Fruit fly (Drosophila melanogaster) whole organism, prepupa: Measurements from ENCODE around the gene Btk.

Experiments used
- Blimp-1 ChIP-seq: fragments of 200-800 bp; sonication (Bioruptor generic); optimal IDR thresholded peaks from 3 replicates; lab custom pipeline; 2017; ENCODE audit warnings: missing biosample characterization, missing genetic modification characterization, mild to moderate bottlenecking, moderate library complexity, missing genetic modification reagents
- CG10669 ChIP-seq: fragments of 200-800 bp; sonication (Bioruptor generic); optimal IDR thresholded peaks from 3 replicates; lab custom pipeline; 2018; ENCODE audit warnings: missing biosample characterization, mild to moderate bottlenecking, missing genetic modification characterization, moderate library complexity
- CG11294 ChIP-seq: fragments of 200-800 bp; sonication (Bioruptor generic); IDR thresholded peaks from 2 replicates; pipeline ENCODE4 v1.3.6; 2022; ENCODE audit warnings: missing biosample characterization, missing genetic modification characterization
- CG11762 ChIP-seq: fragments of 200-800 bp; sonication (Bioruptor generic); optimal IDR thresholded peaks from 3 replicates; lab custom pipeline; 2016; ENCODE audit warnings: missing biosample characterization, missing genetic modification characterization; ENCODE audit not compliant: insufficient read depth
- CG11902 ChIP-seq: fragments of 200-800 bp; sonication (Bioruptor generic); optimal IDR thresholded peaks from 3 replicates; lab custom pipeline; 2016; ENCODE audit warnings: missing biosample characterization, missing genetic modification characterization
- CG15336 ChIP-seq: fragments of 200-800 bp; sonication (Bioruptor generic); IDR thresholded peaks from 2 replicates; pipeline ENCODE4 v1.3.6; 2022; ENCODE audit warnings: missing biosample characterization, missing genetic modification characterization
- CG16779 ChIP-seq: fragments of 200-800 bp; sonication (Bioruptor generic); optimal IDR thresholded peaks from 3 replicates; lab custom pipeline; 2017; ENCODE audit warnings: missing biosample characterization, mild to moderate bottlenecking, missing genetic modification characterization
- CG3032 ChIP-seq: fragments of 200-800 bp; optimal IDR thresholded peaks from 2 replicates; lab custom pipeline; 2019; ENCODE audit warnings: missing biosample characterization, mild to moderate bottlenecking, missing genetic modification characterization, moderate library complexity
- CG34406 ChIP-seq: fragments of 200-800 bp; sonication (Bioruptor generic); optimal IDR thresholded peaks from 3 replicates; lab custom pipeline; 2016; ENCODE audit warnings: missing biosample characterization, missing genetic modification characterization
- CG3919 ChIP-seq: fragments of 200-800 bp; sonication (Bioruptor generic); optimal IDR thresholded peaks from 3 replicates; lab custom pipeline; 2016; ENCODE audit warnings: missing biosample characterization, missing genetic modification characterization
- CG4318 ChIP-seq: fragments of 200-800 bp; sonication (Bioruptor generic); optimal IDR thresholded peaks from 3 replicates; lab custom pipeline; 2017; ENCODE audit warnings: missing biosample characterization, mild to moderate bottlenecking, missing genetic modification characterization
- CG6163 ChIP-seq: fragments of 200-800 bp; sonication (Bioruptor generic); IDR thresholded peaks from 3 replicates; pipeline ENCODE4 v1.3.6; 2022; ENCODE audit warnings: missing biosample characterization, missing genetic modification characterization
- CG6854 ChIP-seq: fragments of 200-800 bp; sonication (Bioruptor generic); optimal IDR thresholded peaks from 2 replicates; lab custom pipeline; 2017; ENCODE audit warnings: missing biosample characterization, mild to moderate bottlenecking, missing genetic modification characterization
- CG7368 ChIP-seq: fragments of 200-800 bp; sonication (Bioruptor generic); optimal IDR thresholded peaks from 3 replicates; lab custom pipeline; 2016; ENCODE audit warnings: missing biosample characterization, missing genetic modification characterization
- CG8119 ChIP-seq: fragments of 200-800 bp; sonication (Bioruptor generic); IDR thresholded peaks from 3 replicates; pipeline ENCODE4 v1.3.6; 2022; ENCODE audit warnings: missing biosample characterization, missing genetic modification characterization
- CG8632 ChIP-seq: fragments of 200-800 bp; sonication (Bioruptor generic); optimal IDR thresholded peaks from 3 replicates; lab custom pipeline; 2016; ENCODE audit warnings: missing biosample characterization, missing genetic modification characterization
- Eip93F ChIP-seq: fragments of 200-800 bp; sonication (Bioruptor generic); optimal IDR thresholded peaks from 2 replicates; lab custom pipeline; 2016; ENCODE audit warnings: missing biosample characterization, mild to moderate bottlenecking, missing genetic modification characterization
- Ets96B ChIP-seq: fragments of 200-800 bp; optimal IDR thresholded peaks from 2 replicates; lab custom pipeline; 2019; ENCODE audit warnings: missing biosample characterization, mild to moderate bottlenecking, missing genetic modification characterization, moderate library complexity
- Hr38 ChIP-seq: sonication (Bioruptor generic); optimal IDR thresholded peaks from 2 replicates; lab custom pipeline; 2016; ENCODE audit warnings: missing biosample characterization, missing genetic modification characterization
- Hr39 ChIP-seq: fragments of 200-800 bp; sonication (Bioruptor generic); optimal IDR thresholded peaks from 2 replicates; lab custom pipeline; 2016; ENCODE audit warnings: missing biosample characterization, missing genetic modification characterization
- Hr4 ChIP-seq: fragments of 200-800 bp; sonication (Bioruptor generic); optimal IDR thresholded peaks from 3 replicates; lab custom pipeline; 2016; ENCODE audit warnings: missing biosample characterization, missing genetic modification characterization
- Lpt ChIP-seq: fragments of 200-800 bp; sonication (Bioruptor generic); optimal IDR thresholded peaks from 3 replicates; lab custom pipeline; 2016; ENCODE audit warnings: missing biosample characterization, missing genetic modification characterization
- Met ChIP-seq: fragments of 200-800 bp; sonication (Bioruptor generic); optimal IDR thresholded peaks from 3 replicates; lab custom pipeline; 2016; ENCODE audit warnings: missing biosample characterization, missing genetic modification characterization
- OdsH ChIP-seq: fragments of 200-800 bp; sonication (Bioruptor generic); optimal IDR thresholded peaks from 3 replicates; lab custom pipeline; 2016; ENCODE audit warnings: missing biosample characterization, missing genetic modification characterization
- Smox ChIP-seq: fragments of 200-800 bp; sonication (Bioruptor generic); optimal IDR thresholded peaks from 3 replicates; lab custom pipeline; 2016; ENCODE audit warnings: missing biosample characterization, missing genetic modification characterization
- Sox14 ChIP-seq: fragments of 200-800 bp; sonication (Bioruptor generic); optimal IDR thresholded peaks from 3 replicates; lab custom pipeline; 2016; ENCODE audit warnings: missing biosample characterization, missing genetic modification characterization
- Sox15 ChIP-seq: fragments of 200-800 bp; sonication (Bioruptor generic); optimal IDR thresholded peaks from 3 replicates; lab custom pipeline; 2016; ENCODE audit warnings: missing biosample characterization, missing genetic modification characterization
- achi ChIP-seq: fragments of 200-800 bp; sonication (Bioruptor generic); optimal IDR thresholded peaks from 3 replicates; lab custom pipeline; 2016; ENCODE audit warnings: missing biosample characterization, missing genetic modification characterization
- acj6 ChIP-seq: fragments of 200-800 bp; sonication (Bioruptor generic); optimal IDR thresholded peaks from 3 replicates; lab custom pipeline; 2016; ENCODE audit warnings: missing biosample characterization, missing genetic modification characterization
- cyc ChIP-seq: fragments of 200-800 bp; sonication (Bioruptor generic); optimal IDR thresholded peaks from 3 replicates; lab custom pipeline; 2016; ENCODE audit warnings: missing biosample characterization, missing genetic modification characterization
- dac ChIP-seq: fragments of 200-800 bp; sonication (Bioruptor generic); optimal IDR thresholded peaks from 2 replicates; lab custom pipeline; 2017; ENCODE audit warnings: missing biosample characterization, mild to moderate bottlenecking, missing genetic modification characterization
- dsx ChIP-seq: fragments of 200-800 bp; optimal IDR thresholded peaks from 3 replicates; lab custom pipeline; 2019; ENCODE audit warnings: missing biosample characterization, mild to moderate bottlenecking, missing genetic modification characterization, moderate library complexity; ENCODE audit not compliant: poor library complexity, severe bottlenecking
- eg ChIP-seq: fragments of 200-800 bp; sonication (Bioruptor generic); IDR thresholded peaks from 3 replicates; pipeline ENCODE4 v1.3.6; 2022; ENCODE audit warnings: missing biosample characterization, missing genetic modification characterization
- esn ChIP-seq: fragments of 200-800 bp; sonication (Bioruptor generic); optimal IDR thresholded peaks from 2 replicates; lab custom pipeline; 2016; ENCODE audit warnings: missing biosample characterization, mild to moderate bottlenecking, missing genetic modification characterization, moderate library complexity
- fd59A ChIP-seq: fragments of 200-800 bp; sonication (Bioruptor generic); optimal IDR thresholded peaks from 2 replicates; lab custom pipeline; 2017; ENCODE audit warnings: missing biosample characterization, mild to moderate bottlenecking, missing genetic modification characterization, missing genetic modification reagents
- fkh ChIP-seq: fragments of 200-800 bp; sonication (Bioruptor generic); optimal IDR thresholded peaks from 3 replicates; lab custom pipeline; 2017; ENCODE audit warnings: missing biosample characterization, mild to moderate bottlenecking, missing genetic modification characterization, moderate library complexity
- spab ChIP-seq: fragments of 200-800 bp; sonication (Bioruptor generic); optimal IDR thresholded peaks from 2 replicates; lab custom pipeline; 2017; ENCODE audit warnings: missing biosample characterization, mild to moderate bottlenecking, missing genetic modification characterization, missing genetic modification reagents
- svp ChIP-seq: fragments of 200-800 bp; sonication (Bioruptor generic); peaks from one replicate; lab custom pipeline; 2016; ENCODE audit warnings: missing biosample characterization, missing genetic modification characterization

Btk gene

dm6 chr2L:8220393-8220934 lies 80.4 kb downstream of the Btk start, which contains the start of gene Snx6:
Snx6 (minus strand) TSS chr2L:8220741.
- TF ChIP-seq spab (GFP tag; lab: Kevin White, UChicago) = no peak
- TF ChIP-seq dac (GFP tag; lab: Kevin White, UChicago) = no peak
- TF ChIP-seq CG11294 (GFP tag; lab: Robert Waterston, UW) = no peak
- peak; percentile 58 for TF ChIP-seq Sox14
- peak; percentile 16 for TF ChIP-seq esn (GFP tag; lab: Kevin White, UChicago)
- TF ChIP-seq Eip93F = no peak
- TF ChIP-seq Ets96B (tag; lab: Kevin White, UChicago) = no peak
- TF ChIP-seq Hr4 (GFP tag; lab: Kevin White, UChicago) = no peak
- no peak for TF ChIP-seq Lpt (GFP tag; lab: Kevin White, UChicago)
- TF ChIP-seq fd59A (GFP tag; lab: Kevin White, UChicago) = no peak
- no peak for TF ChIP-seq OdsH (GFP tag; lab: Kevin White, UChicago)
- TF ChIP-seq CG7368 = no peak
- TF ChIP-seq svp (GFP tag; lab: Kevin White, UChicago) = no peak

- TF ChIP-seq CG6163 (no peak), achi (GFP tag; lab: Kevin White, UChicago) (no peak), Met (GFP tag; lab: Kevin White, UChicago) (no peak), CG11762 (GFP tag; lab: Kevin White, UChicago) (no peak), CG6854 (GFP tag; lab: Kevin White, UChicago) (no peak)
- TF ChIP-seq, all 60 proteins: peak for 0
Measured at dm6 chr2L:8217917-8218316, 83.0 kb downstream of the Btk start, which contains the start of gene CG8292. CG8292 (minus strand) TSS chr2L:8218017.

DNA sequence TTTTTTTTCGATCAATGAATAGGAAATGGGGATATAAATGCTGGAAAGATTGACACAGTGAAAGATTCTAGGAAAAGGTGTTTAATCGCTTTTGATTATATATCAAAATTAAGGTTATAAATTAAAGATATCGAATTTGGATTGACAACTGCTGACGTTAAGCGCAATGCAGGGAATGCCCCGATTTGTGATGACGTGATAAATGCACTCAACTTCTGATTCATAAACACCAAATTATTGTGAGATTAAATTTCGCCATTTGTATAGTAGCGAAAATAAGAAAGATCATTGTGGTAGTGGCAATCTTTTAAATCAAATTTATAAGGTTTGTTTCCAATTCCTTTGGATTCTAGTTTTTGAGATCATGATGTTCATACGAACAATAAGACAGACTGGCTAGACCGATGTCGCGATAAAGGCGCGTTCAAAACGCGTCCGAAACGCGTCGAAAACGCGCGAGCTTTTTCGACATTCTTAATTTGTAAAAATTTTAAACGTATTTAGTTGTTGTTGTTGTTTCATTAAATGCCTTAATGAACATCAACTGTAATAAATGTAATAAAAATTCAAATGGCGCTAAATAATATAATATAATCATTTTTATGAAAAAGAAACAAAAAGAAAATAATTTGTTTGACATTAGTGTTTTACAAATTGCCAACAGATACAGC lies 85.5 kb downstream of the Btk start, which contains the start of gene CG8349:
TSS of gene CG8349 (plus strand) at position 657 of the 671 bp plus-strand sequence.
- TF ChIP-seq svp (GFP tag; lab: Kevin White, UChicago) (no peak), Hr38 (no peak), CG4318 (no peak), CG16779 (tag; lab: Kevin White, UChicago) (no peak), CG6854 (GFP tag; lab: Kevin White, UChicago) (no peak), fkh (no peak)
- TF ChIP-seq, all 60 proteins: peak for 0

dm6 chr2L:8213987-8214386 lies 86.9 kb downstream of the Btk start, which contains the start of gene CG8353:
CG8353 (plus strand) TSS chr2L:8214045.
- TF ChIP-seq Lpt (GFP tag; lab: Kevin White, UChicago) (no peak), Met (GFP tag; lab: Kevin White, UChicago) (no peak), fkh (peak; percentile 67), acj6 (GFP tag; lab: Kevin White, UChicago) (no peak), Hr4 (GFP tag; lab: Kevin White, UChicago) (no peak), CG11294 (GFP tag; lab: Robert Waterston, UW) (no peak), Eip93F (no peak), CG15336 (GFP tag; lab: Robert Waterston, UW) (0 out of 2 replicates have a peak, but pooled peaks have one; percentile 21), CG11902 (GFP tag; lab: Kevin White, UChicago) (no peak), Blimp-1 (GFP tag; lab: Kevin White, UChicago) (no peak), CG10669 (GFP tag; lab: Kevin White, UChicago) (no peak), CG8119 (no peak)

- peak; percentile 97 for TF ChIP-seq dsx (GFP tag; lab: Kevin White, UChicago)
- peak; percentile 97 for TF ChIP-seq Hr38
- peak; percentile 99 for TF ChIP-seq CG11902 (GFP tag; lab: Kevin White, UChicago)
- peak; percentile 96 for TF ChIP-seq Blimp-1 (GFP tag; lab: Kevin White, UChicago)
- peak; percentile 100 for TF ChIP-seq Hr4 (GFP tag; lab: Kevin White, UChicago)
- peak; percentile 99 for TF ChIP-seq CG3032 (tag; lab: Kevin White, UChicago)
- peak; percentile 99 for TF ChIP-seq Eip93F
- peak; percentile 99 for TF ChIP-seq cyc (GFP tag; lab: Kevin White, UChicago)
- TF ChIP-seq esn (GFP tag; lab: Kevin White, UChicago) = peak; percentile 100
- TF ChIP-seq CG11294 (GFP tag; lab: Robert Waterston, UW) = peak; percentile 99
- TF ChIP-seq spab (GFP tag; lab: Kevin White, UChicago) = peak; percentile 99
- peak; percentile 99 for TF ChIP-seq Sox15 (GFP tag; lab: Kevin White, UChicago)
- peak; percentile 100 for TF ChIP-seq OdsH (GFP tag; lab: Kevin White, UChicago)
- peak; percentile 99 for TF ChIP-seq Smox (GFP tag; lab: Kevin White, UChicago)
- peak; percentile 99 for TF ChIP-seq fd59A (GFP tag; lab: Kevin White, UChicago)
- peak; percentile 100 for TF ChIP-seq Hr39 (GFP tag; lab: Kevin White, UChicago)
- peak; percentile 99 for TF ChIP-seq eg
- peak; percentile 99 for TF ChIP-seq CG8632
- peak; percentile 100 for TF ChIP-seq CG6163
- TF ChIP-seq Ets96B (tag; lab: Kevin White, UChicago) = peak; percentile 99
- peak; percentile 100 for TF ChIP-seq CG3919 (GFP tag; lab: Kevin White, UChicago)
- peak; percentile 99 for TF ChIP-seq CG34406
Measured at dm6 chr2L:8212666-8213270, 88.1 kb downstream of the Btk start, which contains the start of the genes CG8372 and CG8360. CG8372 (minus strand) TSS chr2L:8212902. CG8360 (plus strand) TSS chr2L:8212959.
